Fruit fly (Drosophila melanogaster) whole organism, adult: ENCODE results near the gene CG8564.
A peak's percentile ranks its signal among the peaks of the same experiment; 100 is the strongest.

Experiments
- CG33017 ChIP-seq: fragments of 200-800 bp; sonication (Bioruptor generic); optimal IDR thresholded peaks from 2 replicates; lab custom pipeline; 2018; ENCODE audit warnings: missing biosample characterization, mild to moderate bottlenecking, missing genetic modification characterization, moderate library complexity
- CG5204 ChIP-seq: fragments of 200-800 bp; sonication (Bioruptor generic); optimal IDR thresholded peaks from 2 replicates; lab custom pipeline; 2016; ENCODE audit warnings: missing biosample characterization, missing genetic modification characterization
- CG7045 ChIP-seq: fragments of 200-800 bp; sonication (Bioruptor generic); optimal IDR thresholded peaks from 2 replicates; lab custom pipeline; 2017; ENCODE audit warnings: missing biosample characterization, mild to moderate bottlenecking, missing genetic modification characterization
- CG7101 ChIP-seq: fragments of 200-800 bp; sonication (Bioruptor generic); optimal IDR thresholded peaks from 2 replicates; lab custom pipeline; 2018; ENCODE audit warnings: missing biosample characterization, mild to moderate bottlenecking, missing genetic modification characterization, moderate library complexity
- Mnt ChIP-seq: fragments of 200-800 bp; sonication (Bioruptor generic); optimal IDR thresholded peaks from 2 replicates; lab custom pipeline; 2016; ENCODE audit warnings: missing biosample characterization, mild to moderate bottlenecking, missing genetic modification characterization
- kay ChIP-seq: fragments of 200-800 bp; sonication (Bioruptor generic); peaks from one replicate; lab custom pipeline; 2016; ENCODE audit warnings: missing biosample characterization, missing genetic modification characterization, borderline replicate concordance
- pad ChIP-seq: fragments of 200-800 bp; sonication (Bioruptor generic); optimal IDR thresholded peaks from 3 replicates; lab custom pipeline; 2017; ENCODE audit warnings: missing biosample characterization, missing genetic modification characterization, mild to moderate bottlenecking, moderate library complexity, missing genetic modification reagents

DNA sequence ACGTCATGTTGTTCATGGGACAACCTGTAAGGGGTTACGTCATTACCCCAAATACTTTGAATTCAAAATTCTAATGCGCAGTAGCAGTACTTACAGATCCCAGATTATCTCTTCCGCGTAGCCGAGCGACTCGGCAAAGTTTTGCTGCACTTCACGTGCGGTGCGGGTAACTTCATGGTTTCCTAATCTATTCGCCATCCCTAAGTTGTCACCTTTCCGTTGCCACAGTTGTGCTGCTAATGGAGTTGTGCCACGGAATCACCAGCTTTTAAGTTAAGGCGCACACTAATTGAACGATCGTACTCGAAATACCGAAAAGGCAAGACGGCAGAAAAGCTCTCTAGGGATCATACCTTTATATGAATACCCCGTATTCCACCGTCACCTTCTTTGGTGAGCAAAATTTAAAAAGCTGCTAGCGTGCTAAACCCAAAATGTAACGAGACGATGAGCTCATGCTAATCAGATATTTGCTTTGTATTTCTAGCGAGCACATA, 27.8 kb downstream of the CG8564 start, which contains the start of gene pst:
- no peak for TF ChIP-seq CG7045 (GFP tag; lab: Kevin White, UChicago)
- no peak for TF ChIP-seq kay (GFP tag; lab: Kevin White, UChicago)
- TF ChIP-seq pad (GFP tag; lab: Kevin White, UChicago), result no peak
- peak; percentile 56 for TF ChIP-seq Mnt (GFP tag; lab: Kevin White, UChicago)
- TF ChIP-seq CG5204 (GFP tag; lab: Kevin White, UChicago), result no peak
- TF ChIP-seq CG33017, result peak; percentile 12
- TF ChIP-seq CG7101, result peak; percentile 43
